Fruit fly (Drosophila melanogaster): Measurements from ENCODE around the gene comm2.

- TF ChIP-seq CG12769 (tag; optimal IDR thresholded peaks at IDR 0.05) (no peak), CG31388 (GFP tag; optimal IDR thresholded peaks at IDR 0.05) (no peak), CG10543 (GFP tag; optimal IDR thresholded peaks at IDR 0.05) (no peak), CG17359 (tag; optimal IDR thresholded peaks at IDR 0.05) (peak; percentile 30), CG11093 (GFP tag; IDR thresholded peaks at IDR 0.05) (no peak), ssp (GFP tag; IDR thresholded peaks at IDR 0.05) (no peak), CG30403 (GFP tag; optimal IDR thresholded peaks at IDR 0.05) (no peak), CG1603 (tag; optimal IDR thresholded peaks at IDR 0.05) (peak; percentile 22), repo (GFP tag; optimal IDR thresholded peaks at IDR 0.05) (no peak), her (GFP tag; optimal IDR thresholded peaks at IDR 0.05) (no peak), CG8478 (optimal IDR thresholded peaks at IDR 0.05) (no peak), Dp (GFP tag; optimal IDR thresholded peaks at IDR 0.05) (no peak)
These were observed 22.0 kb downstream of the comm2 start for dm6 chr3L:15677662-15678061.
